Fruit fly (Drosophila melanogaster) whole organism, embryonic: ENCODE data around the gene CG7715.
A peak's percentile ranks its signal among the peaks of the same experiment; 100 is the strongest.

Experiments used
- Atf6 ChIP-seq: fragments of 200-800 bp; sonication (Bioruptor generic); IDR thresholded peaks from 2 replicates; pipeline ENCODE4 v1.3.6; 2022; ENCODE audit warnings: missing biosample characterization, missing genetic modification characterization
- B-H1 ChIP-seq: fragments of 200-800 bp; sonication (Bioruptor generic); IDR thresholded peaks from 3 replicates; pipeline ENCODE4 v1.3.6; 2022; ENCODE audit warnings: missing biosample characterization, missing genetic modification characterization
- CG10267 ChIP-seq: fragments of 200-800 bp; sonication (Bioruptor generic); optimal IDR thresholded peaks from 2 replicates; lab custom pipeline; 2018; ENCODE audit warnings: missing biosample characterization, mild to moderate bottlenecking, missing genetic modification characterization, moderate library complexity
- CG12769 ChIP-seq: fragments of 200-800 bp; sonication (Bioruptor generic); optimal IDR thresholded peaks from 2 replicates; lab custom pipeline; 2019; ENCODE audit warnings: missing biosample characterization, mild to moderate bottlenecking, missing genetic modification characterization, moderate library complexity
- CG13287 ChIP-seq: fragments of 200-800 bp; sonication (Bioruptor generic); IDR thresholded peaks from 2 replicates; pipeline ENCODE4 v1.3.6; 2022; ENCODE audit warnings: missing biosample characterization, missing genetic modification characterization; ENCODE audit not compliant: partially characterized antibody
- CG15011 ChIP-seq: fragments of 200-800 bp; sonication (Bioruptor generic); optimal IDR thresholded peaks from 3 replicates; lab custom pipeline; 2018; ENCODE audit warnings: missing biosample characterization, mild to moderate bottlenecking, missing genetic modification characterization
- CG17829 ChIP-seq: fragments of 200-800 bp; optimal IDR thresholded peaks from 2 replicates; lab custom pipeline; 2019; ENCODE audit warnings: missing biosample characterization, mild to moderate bottlenecking, missing genetic modification characterization, moderate library complexity
- CG1792 ChIP-seq: fragments of 200-800 bp; sonication (Bioruptor generic); optimal IDR thresholded peaks from 2 replicates; lab custom pipeline; 2016; ENCODE audit warnings: missing biosample characterization, missing genetic modification characterization
- CG2116 ChIP-seq: fragments of 200-800 bp; sonication (Bioruptor generic); optimal IDR thresholded peaks from 3 replicates; lab custom pipeline; 2018; ENCODE audit warnings: missing biosample characterization, mild to moderate bottlenecking, missing genetic modification characterization
- CG32767 ChIP-seq: fragments of 200-800 bp; sonication (Bioruptor generic); IDR thresholded peaks from 2 replicates; pipeline ENCODE4 v1.3.6; 2022; ENCODE audit warnings: missing biosample characterization, missing genetic modification characterization
- CG3726 ChIP-seq: fragments of 200-800 bp; sonication (Bioruptor generic); IDR thresholded peaks from 3 replicates; pipeline ENCODE4, ENCODE4 v1.3.6; 2022; ENCODE audit warnings: missing biosample characterization, missing genetic modification characterization
- CG4328 ChIP-seq: fragments of 200-800 bp; sonication (Bioruptor generic); optimal IDR thresholded peaks from 3 replicates; lab custom pipeline; 2017; ENCODE audit warnings: missing biosample characterization, missing genetic modification reagents, missing genetic modification characterization
- CG4617 ChIP-seq: fragments of 200-800 bp; sonication (Bioruptor generic); optimal IDR thresholded peaks from 3 replicates; lab custom pipeline; 2016; ENCODE audit warnings: missing biosample characterization, missing genetic modification characterization, borderline replicate concordance
- CG6254 ChIP-seq: fragments of 200-800 bp; sonication (Bioruptor generic); optimal IDR thresholded peaks from 3 replicates; lab custom pipeline; 2017; ENCODE audit warnings: mild to moderate bottlenecking, missing biosample characterization, missing genetic modification reagents, missing genetic modification characterization
- CG8281 ChIP-seq: fragments of 200-800 bp; sonication (Bioruptor generic); optimal IDR thresholded peaks from 2 replicates; lab custom pipeline; 2018; ENCODE audit warnings: missing biosample characterization, mild to moderate bottlenecking, missing genetic modification characterization, moderate library complexity
- CG8359 ChIP-seq: fragments of 200-800 bp; sonication (Bioruptor generic); optimal IDR thresholded peaks from 2 replicates; lab custom pipeline; 2017; ENCODE audit warnings: missing biosample characterization, mild to moderate bottlenecking, missing genetic modification characterization, borderline replicate concordance
- CG9817 ChIP-seq: fragments of 200-800 bp; sonication (Bioruptor generic); optimal IDR thresholded peaks from 2 replicates; lab custom pipeline; 2018; ENCODE audit warnings: missing biosample characterization, mild to moderate bottlenecking, missing genetic modification characterization, moderate library complexity
- CG9876 ChIP-seq: fragments of 200-800 bp; sonication (Bioruptor generic); optimal IDR thresholded peaks from 2 replicates; lab custom pipeline; 2016; ENCODE audit warnings: missing biosample characterization, missing genetic modification characterization
- D19B ChIP-seq: fragments of 200-800 bp; sonication (Bioruptor generic); optimal IDR thresholded peaks from 2 replicates; lab custom pipeline; 2017; ENCODE audit warnings: missing biosample characterization, mild to moderate bottlenecking, missing genetic modification characterization
- Dbx ChIP-seq: fragments of 200-800 bp; sonication (Bioruptor generic); IDR thresholded peaks from 3 replicates; pipeline ENCODE4 v1.3.6; 2022; ENCODE audit warnings: missing biosample characterization, missing genetic modification characterization
- Deaf1 ChIP-seq: fragments of 200-800 bp; optimal IDR thresholded peaks from 3 replicates; lab custom pipeline; 2019; ENCODE audit warnings: missing biosample characterization, mild to moderate bottlenecking, missing genetic modification characterization, moderate library complexity
- Dip2 ChIP-seq: fragments of 200-800 bp; sonication (Bioruptor generic); IDR thresholded peaks from 2 replicates; pipeline ENCODE4 v1.3.6; 2022; ENCODE audit warnings: missing biosample characterization, missing genetic modification characterization
- Fer1 ChIP-seq: fragments of 200-800 bp; sonication (Bioruptor generic); optimal IDR thresholded peaks from 2 replicates; lab custom pipeline; 2017; ENCODE audit warnings: missing biosample characterization, mild to moderate bottlenecking, missing genetic modification characterization
- HHEX ChIP-seq: fragments of 200-800 bp; sonication (Bioruptor generic); optimal IDR thresholded peaks from 3 replicates; lab custom pipeline; 2017; ENCODE audit warnings: missing biosample characterization, mild to moderate bottlenecking, missing genetic modification characterization, missing genetic modification reagents
- HLH54F ChIP-seq: fragments of 200-800 bp; sonication (Bioruptor generic); optimal IDR thresholded peaks from 3 replicates; lab custom pipeline; 2016; ENCODE audit warnings: missing biosample characterization, missing genetic modification characterization
- Hr3 ChIP-seq: fragments of 200-800 bp; sonication (Bioruptor generic); optimal IDR thresholded peaks from 3 replicates; lab custom pipeline; 2016; ENCODE audit warnings: missing biosample characterization, missing genetic modification characterization
- Lim3 ChIP-seq: fragments of 200-800 bp; sonication (Bioruptor generic); IDR thresholded peaks from 2 replicates; pipeline ENCODE4 v1.3.6; 2022; ENCODE audit warnings: missing biosample characterization, missing genetic modification characterization
- Max ChIP-seq: fragments of 200-800 bp; sonication (Bioruptor generic); optimal IDR thresholded peaks from 2 replicates; lab custom pipeline; 2016; ENCODE audit warnings: missing biosample characterization, mild to moderate bottlenecking, missing genetic modification characterization
- Opbp ChIP-seq: fragments of 200-800 bp; sonication (Bioruptor generic); IDR thresholded peaks from 3 replicates; pipeline ENCODE4 v1.3.6; 2022; ENCODE audit warnings: missing biosample characterization, missing genetic modification characterization; ENCODE audit not compliant: partially characterized antibody
- Sox100B ChIP-seq: fragments of 200-800 bp; sonication (Bioruptor generic); optimal IDR thresholded peaks from 3 replicates; lab custom pipeline; 2018; ENCODE audit warnings: missing biosample characterization, mild to moderate bottlenecking, missing genetic modification characterization
- al ChIP-seq: fragments of 200-800 bp; sonication (Bioruptor generic); IDR thresholded peaks from 2 replicates; pipeline ENCODE4 v1.3.6; 2022; ENCODE audit warnings: missing biosample characterization, missing genetic modification characterization
- ash1 ChIP-seq: fragments of 200-800 bp; sonication (Bioruptor generic); optimal IDR thresholded peaks from 2 replicates; lab custom pipeline; 2018; ENCODE audit warnings: missing biosample characterization, mild to moderate bottlenecking, missing genetic modification characterization
- bcd ChIP-seq: fragments of 200-800 bp; sonication (Bioruptor generic); optimal IDR thresholded peaks from 2 replicates; lab custom pipeline; 2017; ENCODE audit warnings: missing biosample characterization, mild to moderate bottlenecking, missing genetic modification characterization
- bsh ChIP-seq, 2 experiments: fragments of 200-800 bp; sonication (Bioruptor generic); optimal IDR thresholded peaks; 2 replicates each; lab custom pipeline; 2017 to 2018; ENCODE audit warnings: mild to moderate bottlenecking in 2 of 2, missing biosample characterization in 2 of 2, missing genetic modification characterization in 2 of 2, moderate library complexity in 1 of 2
- dati ChIP-seq: fragments of 200-800 bp; sonication (Bioruptor generic); IDR thresholded peaks from 2 replicates; pipeline ENCODE4 v1.3.6; 2022; ENCODE audit warnings: missing biosample characterization, missing genetic modification characterization
- disco-r ChIP-seq: fragments of 200-800 bp; sonication (Bioruptor generic); optimal IDR thresholded peaks from 2 replicates; lab custom pipeline; 2016; ENCODE audit warnings: missing biosample characterization, missing genetic modification characterization
- dmrt99B ChIP-seq: fragments of 200-800 bp; sonication (Bioruptor generic); optimal IDR thresholded peaks from 2 replicates; lab custom pipeline; 2018; ENCODE audit warnings: missing biosample characterization, mild to moderate bottlenecking, missing genetic modification characterization, moderate library complexity
- esg ChIP-seq: fragments of 200-800 bp; sonication (Bioruptor generic); conservative IDR thresholded peaks from 2 replicates; pipeline ENCODE4 v1.3.6; 2022; ENCODE audit warnings: missing biosample characterization, missing genetic modification characterization
- hb ChIP-seq: fragments of 200-800 bp; sonication (Bioruptor generic); IDR thresholded peaks from 3 replicates; pipeline ENCODE4 v1.3.6; 2022; ENCODE audit warnings: missing biosample characterization, missing genetic modification characterization; ENCODE audit not compliant: partially characterized antibody
- insv ChIP-seq, 2 experiments: fragments of 200-800 bp; sonication (Bioruptor generic); optimal IDR thresholded peaks; 3 replicates each; lab custom pipeline; 2016 to 2018; ENCODE audit warnings: missing biosample characterization in 2 of 2, missing genetic modification characterization in 2 of 2
- kni ChIP-seq: fragments of 200-800 bp; sonication (Bioruptor generic); optimal IDR thresholded peaks from 3 replicates; lab custom pipeline; 2017; ENCODE audit warnings: mild to moderate bottlenecking, missing biosample characterization, missing genetic modification reagents, missing genetic modification characterization
- lbe ChIP-seq: fragments of 200-800 bp; sonication (Bioruptor generic); optimal IDR thresholded peaks from 2 replicates; lab custom pipeline; 2016; ENCODE audit warnings: missing biosample characterization, mild to moderate bottlenecking, missing genetic modification characterization
- mld ChIP-seq: fragments of 200-800 bp; sonication (Bioruptor generic); IDR thresholded peaks from 3 replicates; pipeline ENCODE4 v1.3.6; 2022; ENCODE audit warnings: missing biosample characterization, missing genetic modification characterization; ENCODE audit not compliant: partially characterized antibody
- otp ChIP-seq: fragments of 200-800 bp; sonication (Bioruptor generic); IDR thresholded peaks from 3 replicates; pipeline ENCODE4, ENCODE4 v1.3.6; 2022; ENCODE audit warnings: missing biosample characterization, missing genetic modification characterization
- ro ChIP-seq: fragments of 200-800 bp; sonication (Bioruptor generic); IDR thresholded peaks from 2 replicates; pipeline ENCODE4 v1.3.6; 2022; ENCODE audit warnings: missing biosample characterization, missing genetic modification characterization
- sens ChIP-seq: fragments of 200-800 bp; sonication (Bioruptor generic); peaks from one replicate; lab custom pipeline; 2016; ENCODE audit warnings: missing biosample characterization, missing genetic modification characterization
- tna ChIP-seq: fragments of 200-800 bp; sonication (Bioruptor generic); IDR thresholded peaks from 2 replicates; pipeline ENCODE4 v1.3.6; 2022; ENCODE audit warnings: missing biosample characterization, missing genetic modification characterization; ENCODE audit not compliant: partially characterized antibody
- tx ChIP-seq: fragments of 200-800 bp; sonication (Bioruptor generic); optimal IDR thresholded peaks from 2 replicates; lab custom pipeline; 2016; ENCODE audit warnings: missing biosample characterization, missing genetic modification characterization
- zf30C ChIP-seq: fragments of 200-800 bp; sonication (Bioruptor generic); optimal IDR thresholded peaks from 3 replicates; lab custom pipeline; 2018; ENCODE audit warnings: missing biosample characterization, mild to moderate bottlenecking, missing genetic modification characterization

Gene CG7715

DNA sequence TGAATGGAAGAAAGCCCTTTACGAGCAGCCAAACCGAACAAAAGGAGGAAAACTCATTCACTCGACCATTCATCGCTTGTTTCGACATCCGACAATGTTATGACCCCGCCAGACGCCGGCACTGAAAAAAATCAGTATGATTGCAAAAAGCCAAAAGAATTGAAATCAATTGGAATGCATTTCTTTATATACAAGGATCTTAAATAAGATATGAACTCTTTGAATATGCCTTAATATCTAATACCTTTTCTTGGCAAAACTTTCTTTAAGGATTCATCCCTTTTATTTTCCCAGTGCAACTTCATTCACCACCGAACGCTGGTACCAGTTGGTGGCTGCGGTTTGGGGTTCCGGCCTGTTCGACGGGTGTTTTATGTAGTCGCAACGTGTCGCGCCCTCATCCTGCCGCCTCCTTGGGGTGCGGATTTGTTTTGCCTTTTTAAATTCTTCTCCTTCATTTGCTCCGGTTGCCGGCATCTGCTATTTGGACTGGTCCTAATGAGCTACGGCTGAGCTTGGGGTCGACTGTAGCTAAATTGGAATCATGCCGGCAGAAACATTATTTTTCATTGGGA, 8.4 kb downstream of the CG7715 start (continued):
- TF ChIP-seq HHEX (GFP tag; lab: Kevin White, UChicago) (peak; percentile 83), zf30C (peak; percentile 82), sens (GFP tag; lab: Kevin White, UChicago) (peak; percentile 96), Opbp (GFP tag; lab: Robert Waterston, UW) (no peak), CG8281 (tag; lab: Kevin White, UChicago) (peak; percentile 59), Dip2 (GFP tag; lab: Robert Waterston, UW) (no peak), Lim3 (GFP tag; lab: Robert Waterston, UW) (peak; percentile 64), tx (GFP tag; lab: Kevin White, UChicago) (peak; percentile 72), bsh (GFP tag; optimal IDR thresholded peaks at IDR 0.05; lab: Kevin White, UChicago) (peak in 1 of 2 experiments; percentile 89), otp (GFP tag; lab: Robert Waterston, UW) (peak; percentile 63; the same call in 1 of the 3 replicates), Sox100B (peak; percentile 84), D19B (peak; percentile 53), mld (no peak), CG13287 (no peak), CG15011 (GFP tag; lab: Kevin White, UChicago) (peak; percentile 73), disco-r (GFP tag; lab: Kevin White, UChicago) (peak; percentile 70), CG4617 (GFP tag; lab: Kevin White, UChicago) (peak; percentile 32), HLH54F (GFP tag; lab: Kevin White, UChicago) (peak; percentile 76), CG12769 (tag; lab: Kevin White, UChicago) (peak; percentile 94), esg (peak; percentile 76), CG3726 (GFP tag; lab: Robert Waterston, UW) (0 out of 3 replicates have a peak, but pooled peaks have one; percentile 57), CG17829 (peak; percentile 88), CG6254 (GFP tag; lab: Kevin White, UChicago) (peak; percentile 62), CG8359 (GFP tag; lab: Kevin White, UChicago) (peak; percentile 36), CG9876 (GFP tag; lab: Kevin White, UChicago) (peak; percentile 37), Hr3 (peak; percentile 75), CG4328 (GFP tag; lab: Kevin White, UChicago) (peak; percentile 88), B-H1 (GFP tag; lab: Robert Waterston, UW) (peak; percentile 78), ash1 (GFP tag; lab: Kevin White, UChicago) (no peak), CG32767 (GFP tag; lab: Robert Waterston, UW) (peak; percentile 72; the same call in 1 of the 2 replicates), insv (GFP tag; optimal IDR thresholded peaks at IDR 0.05; lab: Kevin White, UChicago) (peak in 1 of 2 experiments; percentile 53), Deaf1 (tag; lab: Kevin White, UChicago) (peak; percentile 66), hb (no peak), kni (GFP tag; lab: Kevin White, UChicago) (peak; percentile 61), dati (peak; percentile 63), bcd (GFP tag; lab: Kevin White, UChicago) (peak; percentile 85), Dbx (GFP tag; lab: Robert Waterston, UW) (peak; percentile 88), CG10267 (tag; lab: Kevin White, UChicago) (peak; percentile 76), lbe (no peak), dmrt99B (peak; percentile 92), Max (peak; percentile 74), tna (GFP tag; lab: Robert Waterston, UW) (no peak), CG1792 (peak; percentile 82), Atf6 (GFP tag; lab: Robert Waterston, UW) (peak; percentile 89), al (GFP tag; lab: Robert Waterston, UW) (peak; percentile 65; the same call in 1 of the 2 replicates), ro (GFP tag; lab: Robert Waterston, UW) (peak; percentile 59; the same call in 1 of the 2 replicates), Fer1 (peak; percentile 95), CG9817 (peak; percentile 89), CG2116 (GFP tag; lab: Kevin White, UChicago) (peak; percentile 8)
